Fruit fly (Drosophila melanogaster) whole organism, prepupa: Measurements from ENCODE around the gene Sema5c.

Source experiments
- CG10631 ChIP-seq: fragments of 200-800 bp; sonication (Bioruptor generic); optimal IDR thresholded peaks from 2 replicates; lab custom pipeline; 2016; ENCODE audit warnings: missing biosample characterization, missing genetic modification characterization
- CG11294 ChIP-seq: fragments of 200-800 bp; sonication (Bioruptor generic); IDR thresholded peaks from 2 replicates; pipeline ENCODE4 v1.3.6; 2022; ENCODE audit warnings: missing biosample characterization, missing genetic modification characterization
- CG11762 ChIP-seq: fragments of 200-800 bp; sonication (Bioruptor generic); optimal IDR thresholded peaks from 3 replicates; lab custom pipeline; 2016; ENCODE audit warnings: missing biosample characterization, missing genetic modification characterization; ENCODE audit not compliant: insufficient read depth
- CG11902 ChIP-seq: fragments of 200-800 bp; sonication (Bioruptor generic); optimal IDR thresholded peaks from 3 replicates; lab custom pipeline; 2016; ENCODE audit warnings: missing biosample characterization, missing genetic modification characterization
- CG1621 ChIP-seq: fragments of 200-800 bp; sonication (Bioruptor generic); optimal IDR thresholded peaks from 3 replicates; lab custom pipeline; 2018; ENCODE audit warnings: missing biosample characterization, mild to moderate bottlenecking, missing genetic modification characterization
- CG16779 ChIP-seq: fragments of 200-800 bp; sonication (Bioruptor generic); optimal IDR thresholded peaks from 3 replicates; lab custom pipeline; 2017; ENCODE audit warnings: missing biosample characterization, mild to moderate bottlenecking, missing genetic modification characterization
- CG3032 ChIP-seq: fragments of 200-800 bp; optimal IDR thresholded peaks from 2 replicates; lab custom pipeline; 2019; ENCODE audit warnings: missing biosample characterization, mild to moderate bottlenecking, missing genetic modification characterization, moderate library complexity
- CG31627 ChIP-seq: fragments of 200-800 bp; sonication (Bioruptor generic); optimal IDR thresholded peaks from 3 replicates; lab custom pipeline; 2016; ENCODE audit warnings: missing biosample characterization, missing genetic modification characterization
- CG32006 ChIP-seq: fragments of 200-800 bp; sonication (Bioruptor generic); optimal IDR thresholded peaks from 3 replicates; lab custom pipeline; 2017; ENCODE audit warnings: missing biosample characterization, mild to moderate bottlenecking, missing genetic modification characterization
- CG34406 ChIP-seq: fragments of 200-800 bp; sonication (Bioruptor generic); optimal IDR thresholded peaks from 3 replicates; lab custom pipeline; 2016; ENCODE audit warnings: missing biosample characterization, missing genetic modification characterization
- CG3919 ChIP-seq: fragments of 200-800 bp; sonication (Bioruptor generic); optimal IDR thresholded peaks from 3 replicates; lab custom pipeline; 2016; ENCODE audit warnings: missing biosample characterization, missing genetic modification characterization
- CG4318 ChIP-seq: fragments of 200-800 bp; sonication (Bioruptor generic); optimal IDR thresholded peaks from 3 replicates; lab custom pipeline; 2017; ENCODE audit warnings: missing biosample characterization, mild to moderate bottlenecking, missing genetic modification characterization
- CG6163 ChIP-seq: fragments of 200-800 bp; sonication (Bioruptor generic); IDR thresholded peaks from 3 replicates; pipeline ENCODE4 v1.3.6; 2022; ENCODE audit warnings: missing biosample characterization, missing genetic modification characterization
- CG6276 ChIP-seq: fragments of 200-800 bp; sonication (Bioruptor generic); optimal IDR thresholded peaks from 2 replicates; lab custom pipeline; 2017; ENCODE audit warnings: missing biosample characterization, mild to moderate bottlenecking, missing genetic modification characterization
- CG6792 ChIP-seq: fragments of 200-800 bp; sonication (Bioruptor generic); optimal IDR thresholded peaks from 3 replicates; lab custom pipeline; 2016; ENCODE audit warnings: missing biosample characterization, missing genetic modification characterization
- CG7368 ChIP-seq: fragments of 200-800 bp; sonication (Bioruptor generic); optimal IDR thresholded peaks from 3 replicates; lab custom pipeline; 2016; ENCODE audit warnings: missing biosample characterization, missing genetic modification characterization
- CG8119 ChIP-seq: fragments of 200-800 bp; sonication (Bioruptor generic); IDR thresholded peaks from 3 replicates; pipeline ENCODE4 v1.3.6; 2022; ENCODE audit warnings: missing biosample characterization, missing genetic modification characterization
- CG8319 ChIP-seq: fragments of 200-800 bp; sonication (Bioruptor generic); optimal IDR thresholded peaks from 3 replicates; lab custom pipeline; 2016; ENCODE audit warnings: missing biosample characterization, missing genetic modification characterization
- CG8632 ChIP-seq: fragments of 200-800 bp; sonication (Bioruptor generic); optimal IDR thresholded peaks from 3 replicates; lab custom pipeline; 2016; ENCODE audit warnings: missing biosample characterization, missing genetic modification characterization
- CG9139 ChIP-seq: fragments of 200-800 bp; sonication (Bioruptor generic); optimal IDR thresholded peaks from 3 replicates; lab custom pipeline; 2017; ENCODE audit warnings: missing biosample characterization, mild to moderate bottlenecking, missing genetic modification characterization
- Eip75B ChIP-seq: fragments of 200-800 bp; sonication (Bioruptor generic); optimal IDR thresholded peaks from 3 replicates; lab custom pipeline; 2016; ENCODE audit warnings: missing biosample characterization, missing genetic modification characterization
- Eip78C ChIP-seq: fragments of 200-800 bp; sonication (Bioruptor generic); peaks from one replicate; lab custom pipeline; 2016; ENCODE audit warnings: missing biosample characterization, missing genetic modification characterization
- Eip93F ChIP-seq: fragments of 200-800 bp; sonication (Bioruptor generic); optimal IDR thresholded peaks from 2 replicates; lab custom pipeline; 2016; ENCODE audit warnings: missing biosample characterization, mild to moderate bottlenecking, missing genetic modification characterization
- Ets96B ChIP-seq: fragments of 200-800 bp; optimal IDR thresholded peaks from 2 replicates; lab custom pipeline; 2019; ENCODE audit warnings: missing biosample characterization, mild to moderate bottlenecking, missing genetic modification characterization, moderate library complexity
- Hr38 ChIP-seq: sonication (Bioruptor generic); optimal IDR thresholded peaks from 2 replicates; lab custom pipeline; 2016; ENCODE audit warnings: missing biosample characterization, missing genetic modification characterization
- Hr4 ChIP-seq: fragments of 200-800 bp; sonication (Bioruptor generic); optimal IDR thresholded peaks from 3 replicates; lab custom pipeline; 2016; ENCODE audit warnings: missing biosample characterization, missing genetic modification characterization
- Lpt ChIP-seq: fragments of 200-800 bp; sonication (Bioruptor generic); optimal IDR thresholded peaks from 3 replicates; lab custom pipeline; 2016; ENCODE audit warnings: missing biosample characterization, missing genetic modification characterization
- OdsH ChIP-seq: fragments of 200-800 bp; sonication (Bioruptor generic); optimal IDR thresholded peaks from 3 replicates; lab custom pipeline; 2016; ENCODE audit warnings: missing biosample characterization, missing genetic modification characterization
- Smox ChIP-seq: fragments of 200-800 bp; sonication (Bioruptor generic); optimal IDR thresholded peaks from 3 replicates; lab custom pipeline; 2016; ENCODE audit warnings: missing biosample characterization, missing genetic modification characterization
- Sox102F ChIP-seq: fragments of 200-800 bp; sonication (Bioruptor generic); optimal IDR thresholded peaks from 2 replicates; lab custom pipeline; 2016; ENCODE audit warnings: missing biosample characterization, mild to moderate bottlenecking, missing genetic modification characterization
- Sox14 ChIP-seq: fragments of 200-800 bp; sonication (Bioruptor generic); optimal IDR thresholded peaks from 3 replicates; lab custom pipeline; 2016; ENCODE audit warnings: missing biosample characterization, missing genetic modification characterization
- Sox15 ChIP-seq: fragments of 200-800 bp; sonication (Bioruptor generic); optimal IDR thresholded peaks from 3 replicates; lab custom pipeline; 2016; ENCODE audit warnings: missing biosample characterization, missing genetic modification characterization
- achi ChIP-seq: fragments of 200-800 bp; sonication (Bioruptor generic); optimal IDR thresholded peaks from 3 replicates; lab custom pipeline; 2016; ENCODE audit warnings: missing biosample characterization, missing genetic modification characterization
- acj6 ChIP-seq: fragments of 200-800 bp; sonication (Bioruptor generic); optimal IDR thresholded peaks from 3 replicates; lab custom pipeline; 2016; ENCODE audit warnings: missing biosample characterization, missing genetic modification characterization
- dac ChIP-seq: fragments of 200-800 bp; sonication (Bioruptor generic); optimal IDR thresholded peaks from 2 replicates; lab custom pipeline; 2017; ENCODE audit warnings: missing biosample characterization, mild to moderate bottlenecking, missing genetic modification characterization
- esn ChIP-seq: fragments of 200-800 bp; sonication (Bioruptor generic); optimal IDR thresholded peaks from 2 replicates; lab custom pipeline; 2016; ENCODE audit warnings: missing biosample characterization, mild to moderate bottlenecking, missing genetic modification characterization, moderate library complexity
- fd59A ChIP-seq: fragments of 200-800 bp; sonication (Bioruptor generic); optimal IDR thresholded peaks from 2 replicates; lab custom pipeline; 2017; ENCODE audit warnings: missing biosample characterization, mild to moderate bottlenecking, missing genetic modification characterization, missing genetic modification reagents
- fd85E ChIP-seq: fragments of 200-800 bp; sonication (Bioruptor generic); optimal IDR thresholded peaks from 3 replicates; lab custom pipeline; 2016; ENCODE audit warnings: missing biosample characterization, missing genetic modification characterization
- fkh ChIP-seq: fragments of 200-800 bp; sonication (Bioruptor generic); optimal IDR thresholded peaks from 3 replicates; lab custom pipeline; 2017; ENCODE audit warnings: missing biosample characterization, mild to moderate bottlenecking, missing genetic modification characterization, moderate library complexity
- lz ChIP-seq: fragments of 200-800 bp; sonication (Bioruptor generic); optimal IDR thresholded peaks from 3 replicates; lab custom pipeline; 2016; ENCODE audit warnings: missing biosample characterization, missing genetic modification characterization
- net ChIP-seq: fragments of 200-800 bp; sonication (Bioruptor generic); optimal IDR thresholded peaks from 3 replicates; lab custom pipeline; 2016; ENCODE audit warnings: missing biosample characterization, missing genetic modification characterization
- pdm3 ChIP-seq: fragments of 200-800 bp; sonication (Bioruptor generic); optimal IDR thresholded peaks from 3 replicates; lab custom pipeline; 2016; ENCODE audit warnings: missing biosample characterization, missing genetic modification characterization
- salr ChIP-seq, 2 experiments: fragments of 200-800 bp; sonication (Bioruptor generic); optimal IDR thresholded peaks; 3 replicates each; lab custom pipeline; 2016 to 2018; ENCODE audit warnings: missing biosample characterization in 2 of 2, missing genetic modification characterization in 2 of 2, mild to moderate bottlenecking in 1 of 2
- ss ChIP-seq, 2 experiments: fragments of 200-800 bp; sonication (Bioruptor generic); optimal IDR thresholded peaks; 2 replicates in 1 of 2; 3 replicates in 1 of 2; lab custom pipeline; 2017 to 2018; ENCODE audit warnings: mild to moderate bottlenecking in 2 of 2, missing biosample characterization in 2 of 2, missing genetic modification characterization in 2 of 2, moderate library complexity in 1 of 2
- svp ChIP-seq: fragments of 200-800 bp; sonication (Bioruptor generic); peaks from one replicate; lab custom pipeline; 2016; ENCODE audit warnings: missing biosample characterization, missing genetic modification characterization
- topi ChIP-seq: fragments of 200-800 bp; sonication (Bioruptor generic); optimal IDR thresholded peaks from 3 replicates; lab custom pipeline; 2016; ENCODE audit warnings: missing biosample characterization, missing genetic modification characterization
- vri ChIP-seq: fragments of 200-800 bp; sonication (Bioruptor generic); optimal IDR thresholded peaks from 3 replicates; lab custom pipeline; 2016; ENCODE audit warnings: missing biosample characterization, mild to moderate bottlenecking, missing genetic modification characterization

Sema5c gene

dm6 chr3L:12112967-12113366 lies 31.3 kb upstream of the Sema5c start (continued):
- TF ChIP-seq CG8632 (GFP tag; lab: Kevin White, UChicago) (peak; percentile 8), achi (peak; percentile 33), CG8319 (GFP tag; lab: Kevin White, UChicago) (no peak), CG11294 (no peak), CG4318 (GFP tag; lab: Kevin White, UChicago) (no peak), fkh (GFP tag; lab: Kevin White, UChicago) (no peak), Smox (GFP tag; lab: Kevin White, UChicago) (no peak), CG3032 (tag; lab: Kevin White, UChicago) (peak; percentile 20), CG11762 (GFP tag; lab: Kevin White, UChicago) (no peak), vri (GFP tag; lab: Kevin White, UChicago) (no peak), topi (GFP tag; lab: Kevin White, UChicago) (peak; percentile 4), Sox102F (GFP tag; lab: Kevin White, UChicago) (no peak), CG10631 (GFP tag; lab: Kevin White, UChicago) (peak; percentile 12), CG9139 (GFP tag; lab: Kevin White, UChicago) (no peak), CG16779 (tag; lab: Kevin White, UChicago) (no peak), CG32006 (GFP tag; lab: Kevin White, UChicago) (peak; percentile 42), fd85E (no peak), acj6 (GFP tag; lab: Kevin White, UChicago) (peak; percentile 2), CG6163 (GFP tag; lab: Robert Waterston, UW) (0 out of 3 replicates have a peak, but pooled peaks have one; percentile 26), CG1621 (tag; lab: Kevin White, UChicago) (no peak), OdsH (GFP tag; lab: Kevin White, UChicago) (no peak), CG31627 (GFP tag; lab: Kevin White, UChicago) (no peak), CG7368 (GFP tag; lab: Kevin White, UChicago) (no peak), Hr4 (GFP tag; lab: Kevin White, UChicago) (no peak), esn (no peak), Eip93F (GFP tag; lab: Kevin White, UChicago) (no peak), Sox14 (GFP tag; lab: Kevin White, UChicago) (no peak), CG6276 (GFP tag; lab: Kevin White, UChicago) (peak; percentile 16), pdm3 (GFP tag; lab: Kevin White, UChicago) (no peak), fd59A (GFP tag; lab: Kevin White, UChicago) (peak; percentile 7), dac (GFP tag; lab: Kevin White, UChicago) (no peak), CG34406 (GFP tag; lab: Kevin White, UChicago) (peak; percentile 5), Eip75B (no peak), Hr38 (no peak)

dm6 chr3L:12111081-12111958 lies 29.7 kb upstream of the Sema5c start:
- TF ChIP-seq CG3032 (tag; lab: Kevin White, UChicago): peak; percentile 88
- peak; percentile 65 for TF ChIP-seq Sox15 (GFP tag; lab: Kevin White, UChicago)
- TF ChIP-seq lz (GFP tag; lab: Kevin White, UChicago): peak; percentile 74
- peak; percentile 87 for TF ChIP-seq CG8632 (GFP tag; lab: Kevin White, UChicago)
- peak; percentile 65 for TF ChIP-seq Eip75B
- TF ChIP-seq CG3919 (GFP tag; lab: Kevin White, UChicago): peak; percentile 78
- peak; percentile 60 for TF ChIP-seq CG10631 (GFP tag; lab: Kevin White, UChicago)
- peak; percentile 4 for TF ChIP-seq dac (GFP tag; lab: Kevin White, UChicago)
- TF ChIP-seq Eip78C (GFP tag; lab: Kevin White, UChicago): peak; percentile 95
- peak; percentile 82 for TF ChIP-seq Ets96B
- TF ChIP-seq salr (GFP tag; optimal IDR thresholded peaks at IDR 0.05; lab: Kevin White, UChicago): peak; percentile 15 to 83
- peak; percentile 62 for TF ChIP-seq CG9139 (GFP tag; lab: Kevin White, UChicago)
- peak; percentile 65 for TF ChIP-seq CG6792 (GFP tag; lab: Kevin White, UChicago)
- peak; percentile 47 for TF ChIP-seq CG11902 (GFP tag; lab: Kevin White, UChicago)
- TF ChIP-seq Lpt: peak; percentile 45
- peak; percentile 78 for TF ChIP-seq Smox (GFP tag; lab: Kevin White, UChicago)
- TF ChIP-seq ss (GFP tag; optimal IDR thresholded peaks at IDR 0.05; lab: Kevin White, UChicago): peak; percentile 69 to 70
- peak; percentile 93 for TF ChIP-seq svp (GFP tag; lab: Kevin White, UChicago)
- peak; percentile 63 for TF ChIP-seq CG6163 (GFP tag; lab: Robert Waterston, UW)
- TF ChIP-seq CG4318 (GFP tag; lab: Kevin White, UChicago): peak; percentile 54
- peak; percentile 59 for TF ChIP-seq CG6276 (GFP tag; lab: Kevin White, UChicago)
- TF ChIP-seq Eip93F (GFP tag; lab: Kevin White, UChicago): peak; percentile 17
- TF ChIP-seq Sox102F (GFP tag; lab: Kevin White, UChicago): peak; percentile 72
- peak; percentile 83 for TF ChIP-seq acj6 (GFP tag; lab: Kevin White, UChicago)
- TF ChIP-seq vri (GFP tag; lab: Kevin White, UChicago): peak; percentile 50
- peak; percentile 79 for TF ChIP-seq net (GFP tag; lab: Kevin White, UChicago)
- TF ChIP-seq CG8119 (GFP tag; lab: Robert Waterston, UW): peak; percentile 75
- no peak for TF ChIP-seq Hr38
